Worm (Caenorhabditis elegans) whole organism, L3 larva: ENCODE data around the gene ucr-2.3.

Experiments used
- R02D3.7 ChIP-seq: fragments of 150-350 bp; optimal IDR thresholded peaks from 2 replicates; lab custom pipeline; 2014; ENCODE audit warnings: missing biosample characterization, missing genetic modification characterization
- ZK546.5 ChIP-seq: sonication (generic microtip); optimal IDR thresholded peaks from 2 replicates; lab custom pipeline; 2017; ENCODE audit warnings: missing biosample characterization, missing genetic modification characterization
- aly-2 ChIP-seq: fragments of 150-350 bp; optimal IDR thresholded peaks from 2 replicates; lab custom pipeline; 2014; ENCODE audit warnings: missing biosample characterization, missing genetic modification characterization
- ceh-28 ChIP-seq: fragments of 150-350 bp; optimal IDR thresholded peaks from 2 replicates; lab custom pipeline; 2014; ENCODE audit warnings: missing biosample characterization, missing genetic modification reagents, missing genetic modification characterization
- ceh-9 ChIP-seq: sonication (generic microtip); optimal IDR thresholded peaks from 2 replicates; lab custom pipeline; 2018; ENCODE audit warnings: missing biosample characterization, missing genetic modification characterization
- egl-27 ChIP-seq: sonication (generic microtip); optimal IDR thresholded peaks from 4 replicates; lab custom pipeline; 2017; ENCODE audit warnings: missing biosample characterization, missing genetic modification reagents, missing genetic modification characterization
- egl-5 ChIP-seq: fragments of 150-350 bp; optimal IDR thresholded peaks from 2 replicates; lab custom pipeline; 2017; ENCODE audit warnings: missing biosample characterization, missing genetic modification reagents, missing genetic modification characterization, inconsistent platforms
- elt-2 ChIP-seq: sonication (generic microtip); optimal IDR thresholded peaks from 2 replicates; lab custom pipeline; 2016; ENCODE audit warnings: missing genetic modification reagents, mild to moderate bottlenecking, missing genetic modification characterization, missing compliant biosample characterization
- elt-3 ChIP-seq, 3 experiments: fragments of 150-350 bp in 1 of 3; sonication (generic microtip) in 2 of 3; optimal IDR thresholded peaks; 2 replicates in 2 of 3; 4 replicates in 1 of 3; lab custom pipeline; 2014 to 2017; ENCODE audit warnings: missing biosample characterization in 3 of 3, missing genetic modification characterization in 3 of 3
- eor-1 ChIP-seq, 2 experiments: fragments of 150-350 bp; optimal IDR thresholded peaks; 2 replicates each; lab custom pipeline; 2014 to 2018; ENCODE audit warnings: missing biosample characterization in 2 of 2, missing genetic modification characterization in 2 of 2
- fkh-10 ChIP-seq: sonication (generic microtip); optimal IDR thresholded peaks from 2 replicates; lab custom pipeline; 2017; ENCODE audit warnings: missing biosample characterization, missing genetic modification reagents, missing genetic modification characterization
- fkh-2 ChIP-seq: fragments of 150-350 bp; optimal IDR thresholded peaks from 2 replicates; lab custom pipeline; 2014; ENCODE audit warnings: missing biosample characterization, missing genetic modification reagents, missing genetic modification characterization
- fos-1 ChIP-seq: fragments of 150-350 bp; optimal IDR thresholded peaks from 2 replicates; lab custom pipeline; 2014; ENCODE audit warnings: missing biosample characterization, missing genetic modification characterization
- jun-1 ChIP-seq: fragments of 150-350 bp; optimal IDR thresholded peaks from 2 replicates; lab custom pipeline; 2014; ENCODE audit warnings: missing biosample characterization, missing genetic modification reagents, missing genetic modification characterization
- lin-15B ChIP-seq: fragments of 150-350 bp; optimal IDR thresholded peaks from 2 replicates; lab custom pipeline; 2014; ENCODE audit warnings: missing biosample characterization, missing genetic modification characterization
- lin-39 ChIP-seq: fragments of 150-350 bp; optimal IDR thresholded peaks from 2 replicates; lab custom pipeline; 2018; ENCODE audit warnings: missing biosample characterization, missing genetic modification reagents, missing genetic modification characterization
- mdl-1 ChIP-seq: fragments of 150-350 bp; optimal IDR thresholded peaks from 2 replicates; lab custom pipeline; 2014; ENCODE audit warnings: missing biosample characterization, missing genetic modification characterization
- mml-1 ChIP-seq: fragments of 150-350 bp; sonication (generic microtip); optimal IDR thresholded peaks from 3 replicates; lab custom pipeline; 2014; ENCODE audit warnings: missing biosample characterization, missing genetic modification characterization
- nfya-1 ChIP-seq: sonication (generic microtip); optimal IDR thresholded peaks from 2 replicates; lab custom pipeline; 2017; ENCODE audit warnings: missing genetic modification characterization, mild to moderate bottlenecking, missing compliant biosample characterization, antibody characterized with exemption, moderate library complexity; ENCODE audit not compliant: insufficient read depth
- nhr-12 ChIP-seq: fragments of 150-350 bp; optimal IDR thresholded peaks from 2 replicates; lab custom pipeline; 2014; ENCODE audit warnings: missing biosample characterization, missing genetic modification characterization
- nhr-23 ChIP-seq: fragments of 150-350 bp; optimal IDR thresholded peaks from 2 replicates; lab custom pipeline; 2014; ENCODE audit warnings: missing biosample characterization, missing genetic modification reagents, missing genetic modification characterization
- nhr-237 ChIP-seq: fragments of 150-350 bp; optimal IDR thresholded peaks from 2 replicates; lab custom pipeline; 2014; ENCODE audit warnings: missing biosample characterization, missing genetic modification characterization
- nhr-25 ChIP-seq: sonication (generic microtip); optimal IDR thresholded peaks from 2 replicates; lab custom pipeline; 2017; ENCODE audit warnings: missing biosample characterization, missing genetic modification characterization
- nhr-28 ChIP-seq: fragments of 150-350 bp; optimal IDR thresholded peaks from 2 replicates; lab custom pipeline; 2014; ENCODE audit warnings: missing biosample characterization, missing genetic modification characterization
- nhr-43 ChIP-seq: sonication (generic microtip); optimal IDR thresholded peaks from 2 replicates; lab custom pipeline; 2016; ENCODE audit warnings: mild to moderate bottlenecking, missing genetic modification characterization, missing compliant biosample characterization; ENCODE audit not compliant: poor library complexity, severe bottlenecking
- nhr-67 ChIP-seq: fragments of 150-350 bp; optimal IDR thresholded peaks from 2 replicates; lab custom pipeline; 2014; ENCODE audit warnings: missing biosample characterization, missing genetic modification characterization
- nhr-77 ChIP-seq: fragments of 150-350 bp; optimal IDR thresholded peaks from 2 replicates; lab custom pipeline; 2014; ENCODE audit warnings: missing biosample characterization, missing genetic modification characterization
- pha-4 ChIP-seq: fragments of 150-350 bp; optimal IDR thresholded peaks from 2 replicates; lab custom pipeline; 2014; ENCODE audit warnings: missing biosample characterization, missing genetic modification reagents, missing genetic modification characterization
- pqm-1 ChIP-seq: fragments of 150-350 bp; optimal IDR thresholded peaks from 2 replicates; lab custom pipeline; 2017; ENCODE audit warnings: missing biosample characterization, missing genetic modification characterization, inconsistent platforms
- skn-1 ChIP-seq: fragments of 150-350 bp; optimal IDR thresholded peaks from 2 replicates; lab custom pipeline; 2014; ENCODE audit warnings: missing biosample characterization, missing genetic modification characterization
- snpc-4 ChIP-seq: fragments of 150-350 bp; optimal IDR thresholded peaks from 2 replicates; lab custom pipeline; 2014; ENCODE audit warnings: missing biosample characterization, missing genetic modification characterization
- tbx-2 ChIP-seq: sonication (generic microtip); optimal IDR thresholded peaks from 2 replicates; lab custom pipeline; 2016; ENCODE audit warnings: mild to moderate bottlenecking, missing genetic modification characterization, missing compliant biosample characterization
- unc-62 ChIP-seq: fragments of 150-350 bp; sonication (generic microtip); optimal IDR thresholded peaks from 4 replicates; lab custom pipeline; 2014; ENCODE audit warnings: missing biosample characterization, missing genetic modification reagents, missing genetic modification characterization
- zag-1 ChIP-seq: fragments of 150-350 bp; optimal IDR thresholded peaks from 2 replicates; lab custom pipeline; 2014; ENCODE audit warnings: missing biosample characterization, missing genetic modification characterization
- ztf-4 ChIP-seq: fragments of 150-350 bp; optimal IDR thresholded peaks from 2 replicates; lab custom pipeline; 2014; ENCODE audit warnings: missing biosample characterization, missing genetic modification characterization

ucr-2.3 gene

DNA sequence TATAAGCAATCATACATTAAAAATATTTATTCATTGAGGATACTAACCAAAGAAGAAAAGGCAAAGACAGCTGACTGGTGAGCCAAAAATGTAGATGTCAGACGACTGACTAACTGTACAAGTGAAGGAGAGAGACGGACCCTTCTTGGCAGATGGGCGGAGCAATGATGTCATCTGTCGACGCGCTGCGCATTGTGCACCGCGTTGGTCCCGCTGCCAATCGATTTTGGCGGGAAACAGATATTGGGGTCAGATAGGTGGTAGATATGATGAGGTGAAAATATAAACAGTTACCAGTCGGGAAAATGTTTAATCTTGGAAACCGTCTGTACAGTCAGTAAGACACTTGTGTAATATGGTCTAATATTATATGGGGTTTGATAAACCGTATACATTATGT is 9.8 kb upstream of the ucr-2.3 start, which contains the start of gene T24C4.2:
Gene T24C4.2 (minus strand): TSS at position 101 of the 400 bp plus-strand sequence.
- TF ChIP-seq nhr-25 (tag; lab: Kevin White, UChicago), result no peak
- TF ChIP-seq nhr-28 (tag; lab: Kevin White, UChicago), result no peak
- no peak for TF ChIP-seq fos-1 (tag; lab: Kevin White, UChicago)
- TF ChIP-seq mml-1 (tag; lab: Kevin White, UChicago), result no peak
- TF ChIP-seq lin-15B (tag; lab: Kevin White, UChicago), result no peak
- no peak for TF ChIP-seq ztf-4 (tag; lab: Kevin White, UChicago)
- no peak for TF ChIP-seq pqm-1 (tag; lab: Kevin White, UChicago)
- TF ChIP-seq lin-39 (tag; lab: Kevin White, UChicago), result no peak
- no peak for TF ChIP-seq nhr-23 (tag; lab: Kevin White, UChicago)
- no peak for TF ChIP-seq elt-2 (tag; lab: Kevin White, UChicago)
- no peak for TF ChIP-seq nhr-77
- TF ChIP-seq nhr-12 (tag; lab: Kevin White, UChicago), result no peak
- TF ChIP-seq ZK546.5 (tag; lab: Kevin White, UChicago), result no peak
- TF ChIP-seq ceh-9, result no peak
- no peak for TF ChIP-seq egl-5 (tag; lab: Kevin White, UChicago)
- TF ChIP-seq, all 47 proteins: peak for 0

DNA sequence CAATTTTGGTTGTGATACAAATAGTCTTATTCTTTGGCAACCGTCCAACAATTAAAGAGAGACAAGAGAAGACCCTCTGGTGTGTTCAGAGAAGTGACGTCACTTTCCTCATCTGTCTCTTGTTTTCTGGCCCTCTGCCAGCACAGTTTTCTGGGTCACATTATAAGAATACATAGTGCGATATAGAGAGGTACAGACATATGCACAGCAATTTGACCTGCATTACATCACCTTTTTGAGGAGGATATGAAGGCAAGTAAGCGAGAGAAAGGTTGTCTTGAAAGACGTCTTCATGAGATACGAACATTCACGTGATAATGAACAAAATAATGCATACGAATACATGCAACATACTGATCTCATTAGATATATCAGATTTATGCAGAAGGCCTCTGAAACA is 9.1 kb upstream of the ucr-2.3 start:
- TF ChIP-seq nfya-1 (tag; lab: Kevin White, UChicago) (no peak), nhr-237 (no peak), tbx-2 (tag; lab: Kevin White, UChicago) (no peak), ceh-9 (no peak), skn-1 (tag; lab: Kevin White, UChicago) (no peak), R02D3.7 (tag; lab: Kevin White, UChicago) (no peak), mdl-1 (tag; lab: Kevin White, UChicago) (no peak)

DNA sequence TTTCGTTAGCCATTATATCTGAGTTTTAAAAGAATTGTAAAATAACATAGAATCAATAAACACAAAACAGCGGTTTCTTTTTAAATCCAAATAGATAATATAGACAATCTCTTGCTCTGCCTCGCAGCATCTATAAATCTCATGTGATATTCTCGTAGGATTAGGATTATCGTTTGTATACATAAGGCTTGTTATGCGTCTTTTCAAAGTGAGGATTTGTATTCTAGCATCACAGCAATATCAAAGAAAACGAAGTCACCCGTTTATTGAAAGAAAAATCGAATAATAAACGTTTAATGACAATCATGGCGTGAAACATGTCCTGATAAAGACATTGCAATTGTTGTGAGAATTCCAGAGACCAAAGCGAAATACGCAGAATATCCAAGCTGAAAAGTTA is 7.3 kb upstream of the ucr-2.3 start, which contains the start of the genes T24C4.3 and clc-20:
Gene T24C4.3 (minus strand): TSS at position 101 of the 400 bp plus-strand sequence.
Gene clc-20 (plus strand): TSS at position 211 of the 400 bp plus-strand sequence.
- TF ChIP-seq ztf-4 (tag; lab: Kevin White, UChicago) (no peak), skn-1 (tag; lab: Kevin White, UChicago) (no peak), pha-4 (no peak), nhr-67 (tag; lab: Kevin White, UChicago) (no peak), ceh-9 (no peak), eor-1 (tag; optimal IDR thresholded peaks at IDR 0.05; lab: Kevin White, UChicago) (no peak), jun-1 (tag; lab: Kevin White, UChicago) (no peak), snpc-4 (tag; lab: Kevin White, UChicago) (no peak), fkh-10 (GFP tag; lab: Kevin White, UChicago) (no peak), mml-1 (tag; lab: Kevin White, UChicago) (no peak), pqm-1 (tag; lab: Kevin White, UChicago) (no peak), nhr-25 (tag; lab: Kevin White, UChicago) (no peak), mdl-1 (tag; lab: Kevin White, UChicago) (no peak), unc-62 (no peak)

DNA sequence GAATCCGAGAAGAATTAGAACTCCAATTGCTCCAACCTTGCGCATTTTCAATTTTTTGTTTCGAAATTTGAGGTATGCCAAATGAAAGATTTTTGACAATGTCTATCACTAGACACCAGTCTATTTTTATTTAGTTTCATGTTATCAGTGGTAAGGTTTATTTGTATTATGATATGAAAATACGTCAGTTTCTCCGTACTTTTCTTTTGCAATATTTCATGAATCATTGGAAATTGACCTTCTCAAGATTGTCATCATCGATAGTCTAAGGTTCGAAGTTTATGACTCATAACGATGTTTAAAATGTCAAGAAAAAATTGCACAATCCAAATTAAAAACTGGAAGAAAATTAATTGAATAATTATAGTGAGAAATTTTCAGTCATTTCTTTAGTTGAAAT is 6.2 kb upstream of the ucr-2.3 start, which contains the start of gene clc-19:
Gene clc-19 (minus strand): TSS at position 135 of the 400 bp plus-strand sequence.
- TF ChIP-seq pqm-1 (tag; lab: Kevin White, UChicago) (peak; percentile 90), nhr-43 (tag; lab: Kevin White, UChicago) (no peak), elt-2 (tag; lab: Kevin White, UChicago) (peak; percentile 30)

DNA sequence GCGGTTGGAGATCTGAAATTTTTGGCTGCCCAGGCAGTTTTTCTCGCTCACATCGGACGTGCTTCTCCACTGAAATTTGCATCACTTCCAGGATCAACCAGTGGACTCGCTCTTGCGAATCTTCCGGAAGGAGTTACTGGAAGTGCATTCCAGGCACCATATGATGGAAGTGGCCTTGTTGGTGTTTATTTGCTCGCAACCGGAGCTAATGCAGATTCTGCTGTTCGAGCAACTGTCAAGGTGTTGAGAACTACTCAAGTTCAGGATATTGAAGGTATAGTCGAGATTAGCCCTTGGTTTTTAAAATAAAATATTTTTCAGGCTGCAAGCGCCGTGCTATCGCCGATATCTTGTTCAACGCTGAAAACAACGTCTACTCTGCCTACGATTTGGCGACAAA is 1.2 kb downstream of the ucr-2.3 start:
- TF ChIP-seq nhr-67 (tag; lab: Kevin White, UChicago) (no peak), jun-1 (tag; lab: Kevin White, UChicago) (no peak), nhr-43 (tag; lab: Kevin White, UChicago) (peak; percentile 8)
- TF ChIP-seq, all 47 proteins: peak for 1

DNA sequence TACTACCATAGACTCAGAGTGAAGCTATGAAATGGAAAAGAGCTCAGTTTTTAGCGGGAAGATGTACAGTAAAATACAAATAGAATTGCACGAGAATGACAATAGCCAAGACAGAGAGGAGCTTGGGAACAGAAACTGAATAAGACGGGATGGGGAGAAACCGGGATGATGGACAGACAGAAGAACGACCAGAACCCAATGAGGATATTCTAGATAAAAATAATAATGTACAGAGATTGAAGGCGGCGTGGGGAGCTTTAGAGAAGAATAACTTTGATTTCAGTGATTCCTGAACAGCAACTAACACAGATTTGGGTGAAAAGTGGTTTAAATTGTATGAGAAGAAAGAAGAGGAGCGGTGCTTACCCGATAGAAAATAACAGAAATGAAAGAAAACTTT is 1.8 kb downstream of the ucr-2.3 start:
- TF ChIP-seq egl-27 (no peak), aly-2 (tag; lab: Kevin White, UChicago) (no peak), R02D3.7 (tag; lab: Kevin White, UChicago) (no peak), nhr-25 (tag; lab: Kevin White, UChicago) (no peak), fos-1 (tag; lab: Kevin White, UChicago) (no peak), jun-1 (tag; lab: Kevin White, UChicago) (no peak), eor-1 (tag; optimal IDR thresholded peaks at IDR 0.05; lab: Kevin White, UChicago) (no peak), pha-4 (no peak), ceh-28 (tag; lab: Kevin White, UChicago) (no peak), tbx-2 (tag; lab: Kevin White, UChicago) (no peak), ceh-9 (no peak), elt-3 (tag; optimal IDR thresholded peaks at IDR 0.05; lab: Kevin White, UChicago) (no peak), nhr-77 (no peak), fkh-2 (tag; lab: Kevin White, UChicago) (no peak), lin-15B (tag; lab: Kevin White, UChicago) (no peak), zag-1 (tag; lab: Kevin White, UChicago) (no peak), nhr-12 (tag; lab: Kevin White, UChicago) (no peak)
